Worm (Caenorhabditis elegans) whole organism, mixed stage, embryonic: Measurements from ENCODE around the gene hpo-26.

Experiments used
- M03D4.4 ChIP-seq: sonication (generic microtip); optimal IDR thresholded peaks from 2 replicates; lab custom pipeline; 2017; ENCODE audit warnings: mild to moderate bottlenecking, missing genetic modification characterization, missing compliant biosample characterization
- bed-3 ChIP-seq: fragments of 200-800 bp; sonication (Bioruptor generic); optimal IDR thresholded peaks from 3 replicates; lab custom pipeline; 2018; ENCODE audit warnings: mild to moderate bottlenecking, missing genetic modification characterization, moderate library complexity, missing compliant biosample characterization
- ceh-39 ChIP-seq: fragments of 150-350 bp; optimal IDR thresholded peaks from 2 replicates; lab custom pipeline; 2014; ENCODE audit warnings: missing biosample characterization, missing genetic modification characterization
- ceh-43 ChIP-seq: fragments of 200-800 bp; sonication (Bioruptor generic); optimal IDR thresholded peaks from 2 replicates; lab custom pipeline; 2018; ENCODE audit warnings: mild to moderate bottlenecking, missing genetic modification characterization, moderate library complexity, missing compliant biosample characterization
- ceh-83 ChIP-seq: fragments of 200-800 bp; sonication (Bioruptor generic); optimal IDR thresholded peaks from 2 replicates; lab custom pipeline; 2018; ENCODE audit warnings: mild to moderate bottlenecking, missing genetic modification characterization, missing compliant biosample characterization
- cnd-1 ChIP-seq: fragments of 200-800 bp; sonication (Bioruptor generic); optimal IDR thresholded peaks from 2 replicates; lab custom pipeline; 2018; ENCODE audit warnings: mild to moderate bottlenecking, missing genetic modification characterization, missing compliant biosample characterization
- elt-1 ChIP-seq: sonication (generic microtip); optimal IDR thresholded peaks from 2 replicates; lab custom pipeline; 2017; ENCODE audit warnings: missing genetic modification characterization, mild to moderate bottlenecking, missing compliant biosample characterization, antibody characterized with exemption, moderate library complexity, borderline replicate concordance; ENCODE audit not compliant: insufficient read depth
- flh-1 ChIP-seq: fragments of 200-800 bp; sonication (Bioruptor generic); optimal IDR thresholded peaks from 2 replicates; lab custom pipeline; 2018; ENCODE audit warnings: mild to moderate bottlenecking, missing genetic modification characterization, moderate library complexity, missing compliant biosample characterization
- ham-2 ChIP-seq: fragments of 200-800 bp; sonication (Bioruptor generic); optimal IDR thresholded peaks from 2 replicates; lab custom pipeline; 2018; ENCODE audit warnings: mild to moderate bottlenecking, missing genetic modification characterization, missing compliant biosample characterization
- lin-13 ChIP-seq: fragments of 150-350 bp; optimal IDR thresholded peaks from 2 replicates; lab custom pipeline; 2014; ENCODE audit warnings: missing biosample characterization, missing genetic modification characterization
- lin-32 ChIP-seq: fragments of 200-800 bp; sonication (Bioruptor generic); optimal IDR thresholded peaks from 2 replicates; lab custom pipeline; 2018; ENCODE audit warnings: mild to moderate bottlenecking, missing genetic modification characterization, missing compliant biosample characterization
- lsy-2 ChIP-seq: fragments of 150-350 bp; optimal IDR thresholded peaks from 2 replicates; lab custom pipeline; 2014; ENCODE audit warnings: missing biosample characterization, missing genetic modification characterization
- mab-5 ChIP-seq: fragments of 150-350 bp; optimal IDR thresholded peaks from 2 replicates; lab custom pipeline; 2014; ENCODE audit warnings: missing biosample characterization, missing genetic modification characterization
- mls-2 ChIP-seq: sonication (generic microtip); optimal IDR thresholded peaks from 2 replicates; lab custom pipeline; 2016; ENCODE audit warnings: mild to moderate bottlenecking, missing genetic modification characterization, moderate library complexity, missing compliant biosample characterization
- nhr-2 ChIP-seq: fragments of 150-350 bp; optimal IDR thresholded peaks from 2 replicates; lab custom pipeline; 2014; ENCODE audit warnings: missing biosample characterization, missing genetic modification characterization
- nhr-237 ChIP-seq: fragments of 150-350 bp; optimal IDR thresholded peaks from 2 replicates; lab custom pipeline; 2014; ENCODE audit warnings: missing biosample characterization, missing genetic modification characterization
- nhr-28 ChIP-seq: fragments of 150-350 bp; optimal IDR thresholded peaks from 2 replicates; lab custom pipeline; 2014; ENCODE audit warnings: missing biosample characterization, missing genetic modification characterization
- sem-2 ChIP-seq: fragments of 200-800 bp; sonication (Bioruptor generic); optimal IDR thresholded peaks from 2 replicates; lab custom pipeline; 2018; ENCODE audit warnings: mild to moderate bottlenecking, missing genetic modification characterization, missing compliant biosample characterization
- snpc-4 ChIP-seq: fragments of 150-350 bp; optimal IDR thresholded peaks from 2 replicates; lab custom pipeline; 2014; ENCODE audit warnings: missing biosample characterization, missing genetic modification characterization
- sptf-1 ChIP-seq: sonication (generic microtip); optimal IDR thresholded peaks from 2 replicates; lab custom pipeline; 2017; ENCODE audit warnings: mild to moderate bottlenecking, missing genetic modification characterization, moderate library complexity, missing compliant biosample characterization
- unc-120 ChIP-seq: sonication (generic microtip); optimal IDR thresholded peaks from 2 replicates; lab custom pipeline; 2017; ENCODE audit warnings: missing genetic modification characterization, missing compliant biosample characterization; ENCODE audit not compliant: poor library complexity, severe bottlenecking
- unc-39 ChIP-seq: fragments of 150-350 bp; optimal IDR thresholded peaks from 2 replicates; lab custom pipeline; 2014; ENCODE audit warnings: missing biosample characterization, missing genetic modification characterization
- unc-62 ChIP-seq: fragments of 150-350 bp; optimal IDR thresholded peaks from 2 replicates; lab custom pipeline; 2014; ENCODE audit warnings: missing biosample characterization, missing genetic modification reagents, missing genetic modification characterization
- ztf-11 ChIP-seq: fragments of 150-350 bp; optimal IDR thresholded peaks from 2 replicates; lab custom pipeline; 2014; ENCODE audit warnings: missing biosample characterization, missing genetic modification characterization

The hpo-26 gene

ce11 chrV:6508703-6509102 is 24.2 kb downstream of the hpo-26 start, which contains the start of gene ubh-3:
TSS of gene ubh-3 (minus strand) at chrV:6508803.
- TF ChIP-seq flh-1 (GFP tag; lab: Kevin White, UChicago): no peak
- TF ChIP-seq, all 35 proteins: peak for 0

- TF ChIP-seq lin-32 (GFP tag; lab: Kevin White, UChicago): no peak
- TF ChIP-seq unc-39 (tag; lab: Kevin White, UChicago): no peak
These were observed 26.5 kb downstream of the hpo-26 start for ce11 chrV:6506238-6506956.

- TF ChIP-seq lsy-2 (tag; lab: Kevin White, UChicago): no peak
- TF ChIP-seq unc-39 (tag; lab: Kevin White, UChicago): no peak
- TF ChIP-seq elt-1: no peak
- no peak for TF ChIP-seq snpc-4
- TF ChIP-seq nhr-2 (tag; lab: Kevin White, UChicago): no peak
- TF ChIP-seq nhr-237 (tag; lab: Kevin White, UChicago): no peak
- TF ChIP-seq bed-3 (GFP tag; lab: Kevin White, UChicago): no peak
- no peak for TF ChIP-seq mls-2
- TF ChIP-seq unc-120 (tag; lab: Kevin White, UChicago): no peak
- no peak for TF ChIP-seq nhr-28 (tag; lab: Kevin White, UChicago)
- no peak for TF ChIP-seq mab-5 (tag; lab: Kevin White, UChicago)
- TF ChIP-seq lin-32 (GFP tag; lab: Kevin White, UChicago): no peak
- TF ChIP-seq ceh-43 (GFP tag; lab: Kevin White, UChicago): no peak
- no peak for TF ChIP-seq ceh-39 (tag; lab: Kevin White, UChicago)
- no peak for TF ChIP-seq M03D4.4 (tag; lab: Kevin White, UChicago)
- no peak for TF ChIP-seq sptf-1 (tag; lab: Kevin White, UChicago)
- TF ChIP-seq ceh-83 (GFP tag; lab: Kevin White, UChicago): no peak
These were observed 27.5 kb downstream of the hpo-26 start, which contains the start of gene W01A11.7 for ce11 chrV:6505339-6505811. TSS of gene W01A11.7 (minus strand) at chrV:6505389.

- TF ChIP-seq snpc-4 (no peak), nhr-2 (tag; lab: Kevin White, UChicago) (no peak), lin-32 (GFP tag; lab: Kevin White, UChicago) (no peak), cnd-1 (tag; lab: Kevin White, UChicago) (no peak), lsy-2 (tag; lab: Kevin White, UChicago) (no peak), bed-3 (GFP tag; lab: Kevin White, UChicago) (no peak), lin-13 (tag; lab: Kevin White, UChicago) (no peak), mab-5 (tag; lab: Kevin White, UChicago) (no peak), unc-62 (no peak), flh-1 (GFP tag; lab: Kevin White, UChicago) (no peak), ztf-11 (tag; lab: Kevin White, UChicago) (no peak), ham-2 (GFP tag; lab: Kevin White, UChicago) (no peak)
These were observed 28.6 kb downstream of the hpo-26 start, which contains the start of gene moc-2 for ce11 chrV:6504131-6504827. TSS of gene moc-2 (minus strand) at chrV:6504181.

- peak; percentile 9 for TF ChIP-seq unc-62
- no peak for TF ChIP-seq M03D4.4 (tag; lab: Kevin White, UChicago)
These were observed 29.7 kb downstream of the hpo-26 start for ce11 chrV:6503158-6503557.

- TF ChIP-seq snpc-4: no peak
- TF ChIP-seq sem-2 (GFP tag; lab: Kevin White, UChicago): no peak
These were observed 34.0 kb downstream of the hpo-26 start, which contains the start of gene W01A11.1 for ce11 chrV:6498903-6499302. TSS of gene W01A11.1 (plus strand) at chrV:6499224.

- no peak for TF ChIP-seq mls-2
- TF ChIP-seq lin-13 (tag; lab: Kevin White, UChicago): no peak
These were observed 34.4 kb downstream of the hpo-26 start for ce11 chrV:6498441-6498840.
